Fruit fly (Drosophila melanogaster): ENCODE measurements around the gene TwdlX.

Gene TwdlX

dm6 chrX:16766868-16767431, 36.1 kb downstream of the TwdlX start:
- no peak for TF ChIP-seq Pif1B (GFP tag; optimal IDR thresholded peaks at IDR 0.05)
- TF ChIP-seq CG14655 (GFP tag; optimal IDR thresholded peaks at IDR 0.05), result peak; percentile 16
- no peak for TF ChIP-seq Snoo (tag; optimal IDR thresholded peaks at IDR 0.05)
- TF ChIP-seq CG9948 (tag; optimal IDR thresholded peaks at IDR 0.05), result no peak
- TF ChIP-seq D1 (tag; optimal IDR thresholded peaks at IDR 0.05), result no peak
- TF ChIP-seq Ets98B (GFP tag; IDR thresholded peaks at IDR 0.05), result 0 out of 2 replicates have a peak, but pooled peaks have one; percentile 6
- TF ChIP-seq EcR (GFP tag; optimal IDR thresholded peaks at IDR 0.05), result no peak
- no peak for TF ChIP-seq Pif1A (GFP tag; optimal IDR thresholded peaks at IDR 0.05)
- TF ChIP-seq CG10348 (GFP tag; IDR thresholded peaks at IDR 0.05), result no peak
- TF ChIP-seq CG4496 (GFP tag; IDR thresholded peaks at IDR 0.05), result no peak
- TF ChIP-seq CG17806 (tag; optimal IDR thresholded peaks at IDR 0.05), result no peak
- TF ChIP-seq fd96Ca (GFP tag; IDR thresholded peaks at IDR 0.05), result no peak

DNA sequence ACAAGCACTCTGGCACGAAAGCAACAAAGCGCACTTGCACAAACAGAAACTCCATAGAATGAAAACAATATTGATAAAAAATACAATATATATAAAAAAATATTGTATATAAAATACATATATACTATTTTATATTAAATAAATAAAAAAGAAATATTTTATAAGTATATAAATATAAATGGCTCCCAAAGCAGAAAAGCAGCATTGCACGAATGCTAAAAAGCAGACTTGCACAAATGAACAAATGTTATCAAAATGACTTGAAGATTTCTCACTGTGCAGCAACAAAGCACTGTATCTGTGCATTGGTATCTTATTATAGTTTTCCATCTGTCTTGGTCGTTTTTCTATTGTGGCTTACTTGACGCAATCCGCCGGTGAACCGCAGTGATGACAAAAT, 37.9 kb downstream of the TwdlX start:
- TF ChIP-seq gl (tag; optimal IDR thresholded peaks at IDR 0.05) (no peak), CG10348 (GFP tag; IDR thresholded peaks at IDR 0.05) (no peak), CG14655 (GFP tag; optimal IDR thresholded peaks at IDR 0.05) (peak; percentile 27), CG4496 (GFP tag; IDR thresholded peaks at IDR 0.05) (no peak)

- TF ChIP-seq CG8301 (tag; optimal IDR thresholded peaks at IDR 0.05) (peak; percentile 58), Pif1B (GFP tag; optimal IDR thresholded peaks at IDR 0.05) (peak; percentile 75), fd96Ca (GFP tag; IDR thresholded peaks at IDR 0.05) (peak; percentile 84), CG13204 (GFP tag; optimal IDR thresholded peaks at IDR 0.05) (no peak), CG4496 (GFP tag; IDR thresholded peaks at IDR 0.05) (peak; percentile 89), CG10348 (GFP tag; IDR thresholded peaks at IDR 0.05) (no peak), CG12605 (GFP tag; IDR thresholded peaks at IDR 0.05) (peak; percentile 68; the same call in 1 of the 2 replicates), CG15710 (tag; optimal IDR thresholded peaks at IDR 0.05) (peak; percentile 37), rn (GFP tag; IDR thresholded peaks at IDR 0.05) (peak; percentile 36; the same call in 1 of the 2 replicates), D1 (tag; optimal IDR thresholded peaks at IDR 0.05) (no peak), gl (tag; optimal IDR thresholded peaks at IDR 0.05) (no peak), CG9948 (tag; optimal IDR thresholded peaks at IDR 0.05) (no peak), Pif1A (GFP tag; optimal IDR thresholded peaks at IDR 0.05) (peak; percentile 67), Ets98B (GFP tag; IDR thresholded peaks at IDR 0.05) (peak; percentile 77), Snoo (tag; optimal IDR thresholded peaks at IDR 0.05) (peak; percentile 32), CG34367 (tag; optimal IDR thresholded peaks at IDR 0.05) (peak; percentile 22), EcR (GFP tag; optimal IDR thresholded peaks at IDR 0.05) (no peak), CG14655 (GFP tag; optimal IDR thresholded peaks at IDR 0.05) (peak; percentile 66), CG8159 (tag; optimal IDR thresholded peaks at IDR 0.05) (peak; percentile 68), CG32121 (GFP tag; IDR thresholded peaks at IDR 0.05) (peak; percentile 57), CG17806 (tag; optimal IDR thresholded peaks at IDR 0.05) (peak; percentile 70)
These were observed 42.3 kb downstream of the TwdlX start for dm6 chrX:16772882-16773827.

- TF ChIP-seq Pif1A (GFP tag; optimal IDR thresholded peaks at IDR 0.05) (no peak), CG10348 (GFP tag; IDR thresholded peaks at IDR 0.05) (no peak), CG34367 (tag; optimal IDR thresholded peaks at IDR 0.05) (no peak), CG14655 (GFP tag; optimal IDR thresholded peaks at IDR 0.05) (no peak), CG32121 (GFP tag; IDR thresholded peaks at IDR 0.05) (no peak), gl (tag; optimal IDR thresholded peaks at IDR 0.05) (no peak), CG13204 (GFP tag; optimal IDR thresholded peaks at IDR 0.05) (no peak), CG8301 (tag; optimal IDR thresholded peaks at IDR 0.05) (no peak), fd96Ca (GFP tag; IDR thresholded peaks at IDR 0.05) (no peak), CG8159 (tag; optimal IDR thresholded peaks at IDR 0.05) (no peak), EcR (GFP tag; optimal IDR thresholded peaks at IDR 0.05) (no peak), CG17806 (tag; optimal IDR thresholded peaks at IDR 0.05) (no peak), D1 (tag; optimal IDR thresholded peaks at IDR 0.05) (no peak), Ets98B (GFP tag; IDR thresholded peaks at IDR 0.05) (no peak), Pif1B (GFP tag; optimal IDR thresholded peaks at IDR 0.05) (no peak), CG12605 (GFP tag; IDR thresholded peaks at IDR 0.05) (no peak), rn (GFP tag; IDR thresholded peaks at IDR 0.05) (no peak)
These were observed 43.5 kb downstream of the TwdlX start for dm6 chrX:16774201-16775061.

- TF ChIP-seq CG14655 (GFP tag; optimal IDR thresholded peaks at IDR 0.05) (no peak), CG8159 (tag; optimal IDR thresholded peaks at IDR 0.05) (no peak), Snoo (tag; optimal IDR thresholded peaks at IDR 0.05) (no peak), Pif1A (GFP tag; optimal IDR thresholded peaks at IDR 0.05) (no peak), CG12605 (GFP tag; IDR thresholded peaks at IDR 0.05) (no peak)
These were observed 44.2 kb downstream of the TwdlX start for dm6 chrX:16775083-16775482.
